Fruit fly (Drosophila melanogaster) whole organism, embryonic: Measurements from ENCODE around the gene Sym.

Experiments
- Abd-B ChIP-seq: fragments of 200-800 bp; sonication (Bioruptor generic); optimal IDR thresholded peaks from 2 replicates; lab custom pipeline; 2018; ENCODE audit warnings: missing biosample characterization, mild to moderate bottlenecking, missing genetic modification characterization, moderate library complexity
- Ada2b ChIP-seq: fragments of 200-800 bp; sonication (Bioruptor generic); IDR thresholded peaks from 2 replicates; pipeline ENCODE4 v1.3.6; 2022; ENCODE audit warnings: missing biosample characterization, missing genetic modification characterization
- Awh ChIP-seq: fragments of 200-800 bp; sonication (Bioruptor generic); IDR thresholded peaks from 2 replicates; pipeline ENCODE4, ENCODE4 v1.3.6; 2022; ENCODE audit warnings: missing biosample characterization, missing genetic modification characterization
- BEAF-32 ChIP-seq: fragments of 200-800 bp; sonication (Bioruptor generic); optimal IDR thresholded peaks from 3 replicates; lab custom pipeline; 2017; ENCODE audit warnings: missing biosample characterization, missing genetic modification characterization, mild to moderate bottlenecking, moderate library complexity, missing genetic modification reagents
- CG10462 ChIP-seq: fragments of 200-800 bp; sonication (Bioruptor generic); optimal IDR thresholded peaks from 2 replicates; lab custom pipeline; 2016; ENCODE audit warnings: missing biosample characterization, missing genetic modification characterization
- CG14014 ChIP-seq: fragments of 200-800 bp; sonication (Bioruptor generic); IDR thresholded peaks from 2 replicates; pipeline ENCODE4 v1.3.6; 2022; ENCODE audit warnings: missing biosample characterization, missing genetic modification characterization
- CG15269 ChIP-seq: fragments of 200-800 bp; sonication (Bioruptor generic); optimal IDR thresholded peaks from 2 replicates; lab custom pipeline; 2018; ENCODE audit warnings: missing biosample characterization, mild to moderate bottlenecking, missing genetic modification characterization, moderate library complexity
- CG15696 ChIP-seq: fragments of 200-800 bp; sonication (Bioruptor generic); optimal IDR thresholded peaks from 2 replicates; lab custom pipeline; 2019; ENCODE audit warnings: missing biosample characterization, mild to moderate bottlenecking, missing genetic modification characterization, moderate library complexity
- CG2712 ChIP-seq: fragments of 200-800 bp; optimal IDR thresholded peaks from 3 replicates; lab custom pipeline; 2019; ENCODE audit warnings: missing biosample characterization, mild to moderate bottlenecking, missing genetic modification characterization, moderate library complexity
- CG3065 ChIP-seq: fragments of 200-800 bp; sonication (Bioruptor generic); optimal IDR thresholded peaks from 2 replicates; lab custom pipeline; 2016; ENCODE audit warnings: missing biosample characterization, missing genetic modification characterization
- CG32532 ChIP-seq: fragments of 200-800 bp; sonication (Bioruptor generic); IDR thresholded peaks from 2 replicates; pipeline ENCODE4 v1.3.6; 2022; ENCODE audit warnings: missing biosample characterization, missing genetic modification characterization
- CG32772 ChIP-seq: fragments of 200-800 bp; sonication (Bioruptor generic); IDR thresholded peaks from 2 replicates; pipeline ENCODE4 v1.3.6; 2022; ENCODE audit warnings: missing biosample characterization, missing genetic modification characterization
- CG34224 ChIP-seq: fragments of 200-800 bp; sonication (Bioruptor generic); IDR thresholded peaks from 3 replicates; pipeline ENCODE4 v1.3.6; 2022; ENCODE audit warnings: missing biosample characterization, missing genetic modification characterization; ENCODE audit not compliant: partially characterized antibody
- CG4328 ChIP-seq: fragments of 200-800 bp; sonication (Bioruptor generic); optimal IDR thresholded peaks from 3 replicates; lab custom pipeline; 2017; ENCODE audit warnings: missing biosample characterization, missing genetic modification reagents, missing genetic modification characterization
- CG5245 ChIP-seq: fragments of 200-800 bp; sonication (Bioruptor generic); optimal IDR thresholded peaks from 3 replicates; lab custom pipeline; 2016; ENCODE audit warnings: missing biosample characterization, missing genetic modification characterization
- CG5953 ChIP-seq: fragments of 200-800 bp; sonication (Bioruptor generic); IDR thresholded peaks from 2 replicates; pipeline ENCODE4 v1.3.6; 2022; ENCODE audit warnings: missing biosample characterization, missing genetic modification characterization
- CG6175 ChIP-seq: fragments of 200-800 bp; sonication (Bioruptor generic); IDR thresholded peaks from 3 replicates; pipeline ENCODE4 v1.3.6; 2022; ENCODE audit warnings: missing biosample characterization, missing genetic modification characterization
- CG6272 ChIP-seq: fragments of 200-800 bp; sonication (Bioruptor generic); IDR thresholded peaks from 2 replicates; pipeline ENCODE4 v1.3.6; 2022; ENCODE audit warnings: missing biosample characterization, missing genetic modification characterization
- CG6689 ChIP-seq: fragments of 200-800 bp; sonication (Bioruptor generic); IDR thresholded peaks from 2 replicates; pipeline ENCODE4 v1.3.6; 2022; ENCODE audit warnings: missing biosample characterization, missing genetic modification characterization
- CG8089 ChIP-seq: fragments of 200-800 bp; sonication (Bioruptor generic); optimal IDR thresholded peaks from 3 replicates; lab custom pipeline; 2016; ENCODE audit warnings: missing biosample characterization, missing genetic modification characterization
- CG9876 ChIP-seq: fragments of 200-800 bp; sonication (Bioruptor generic); optimal IDR thresholded peaks from 2 replicates; lab custom pipeline; 2016; ENCODE audit warnings: missing biosample characterization, missing genetic modification characterization
- Dbx ChIP-seq: fragments of 200-800 bp; sonication (Bioruptor generic); IDR thresholded peaks from 3 replicates; pipeline ENCODE4 v1.3.6; 2022; ENCODE audit warnings: missing biosample characterization, missing genetic modification characterization
- Dek ChIP-seq: fragments of 200-800 bp; sonication (Bioruptor generic); optimal IDR thresholded peaks from 3 replicates; lab custom pipeline; 2019; ENCODE audit warnings: missing biosample characterization, mild to moderate bottlenecking, missing genetic modification characterization, moderate library complexity
- Hand ChIP-seq: fragments of 200-800 bp; sonication (Bioruptor generic); optimal IDR thresholded peaks from 2 replicates; lab custom pipeline; 2017; ENCODE audit warnings: mild to moderate bottlenecking, missing biosample characterization, missing genetic modification reagents, missing genetic modification characterization
- Hr39 ChIP-seq: fragments of >200 bp; optimal IDR thresholded peaks from 2 replicates; lab custom pipeline; 2017
- Nf-YA ChIP-seq: fragments of 200-800 bp; sonication (Bioruptor generic); IDR thresholded peaks from 2 replicates; pipeline ENCODE4 v1.3.6; 2022; ENCODE audit warnings: missing biosample characterization, missing genetic modification characterization
- Rx ChIP-seq: fragments of 200-800 bp; sonication (Bioruptor generic); IDR thresholded peaks from 2 replicates; pipeline ENCODE4 v1.3.6; 2022; ENCODE audit warnings: missing biosample characterization, missing genetic modification characterization
- Taf1 ChIP-seq: fragments of 200-800 bp; sonication (Bioruptor generic); IDR thresholded peaks from 2 replicates; pipeline ENCODE4 v1.3.6; 2022; ENCODE audit warnings: missing biosample characterization, missing genetic modification characterization
- Xbp1 ChIP-seq: fragments of 200-800 bp; sonication (Bioruptor generic); optimal IDR thresholded peaks from 3 replicates; lab custom pipeline; 2016; ENCODE audit warnings: missing biosample characterization, mild to moderate bottlenecking, missing genetic modification characterization
- ac ChIP-seq: fragments of 200-800 bp; sonication (Bioruptor generic); optimal IDR thresholded peaks from 3 replicates; lab custom pipeline; 2017; ENCODE audit warnings: missing biosample characterization, mild to moderate bottlenecking, missing genetic modification characterization
- amos ChIP-seq: fragments of 200-800 bp; sonication (Bioruptor generic); IDR thresholded peaks from 2 replicates; pipeline ENCODE4 v1.3.6; 2022; ENCODE audit warnings: missing biosample characterization, missing genetic modification characterization; ENCODE audit not compliant: partially characterized antibody
- bcd ChIP-seq: fragments of 200-800 bp; sonication (Bioruptor generic); optimal IDR thresholded peaks from 2 replicates; lab custom pipeline; 2017; ENCODE audit warnings: missing biosample characterization, mild to moderate bottlenecking, missing genetic modification characterization
- cad ChIP-seq: fragments of >200 bp; optimal IDR thresholded peaks from 2 replicates; lab custom pipeline; 2017; ENCODE audit warnings: missing biosample characterization, missing genetic modification characterization
- chinmo ChIP-seq: fragments of 200-800 bp; sonication (Bioruptor generic); IDR thresholded peaks from 4 replicates; pipeline ENCODE4 v1.3.6; 2022; ENCODE audit warnings: missing biosample characterization, missing genetic modification characterization; ENCODE audit not compliant: partially characterized antibody
- croc ChIP-seq: fragments of 200-800 bp; sonication (Bioruptor generic); conservative IDR thresholded peaks from 3 replicates; pipeline ENCODE4 v1.3.6; 2022; ENCODE audit warnings: missing biosample characterization, missing genetic modification characterization
- da ChIP-seq: fragments of 200-800 bp; sonication (Bioruptor generic); optimal IDR thresholded peaks from 2 replicates; lab custom pipeline; 2016; ENCODE audit warnings: missing biosample characterization, missing genetic modification characterization
- dm ChIP-seq: fragments of 200-800 bp; sonication (Bioruptor generic); optimal IDR thresholded peaks from 3 replicates; lab custom pipeline; 2016; ENCODE audit warnings: missing biosample characterization, missing genetic modification characterization
- dysf ChIP-seq: fragments of 200-800 bp; sonication (Bioruptor generic); IDR thresholded peaks from 3 replicates; pipeline ENCODE4 v1.3.6; 2022; ENCODE audit warnings: missing biosample characterization, missing genetic modification characterization
- gt ChIP-seq: fragments of 200-800 bp; sonication (Bioruptor generic); IDR thresholded peaks from 2 replicates; pipeline ENCODE4 v1.3.6; 2022; ENCODE audit warnings: missing biosample characterization, missing genetic modification characterization
- hkb ChIP-seq, 2 experiments: fragments of 200-800 bp in 1 of 2; fragments of >200 bp in 1 of 2; sonication (Bioruptor generic) in 1 of 2; IDR thresholded peaks in 1 of 2; optimal IDR thresholded peaks in 1 of 2; 2 replicates each; pipeline versions ENCODE4 v1.3.6 to Lab custom; 2017 to 2022; ENCODE audit warnings: missing biosample characterization in 1 of 2, missing genetic modification characterization in 1 of 2
- jumu ChIP-seq: fragments of 200-800 bp; sonication (Bioruptor generic); optimal IDR thresholded peaks from 3 replicates; lab custom pipeline; 2016; ENCODE audit warnings: missing biosample characterization, missing genetic modification characterization
- ken ChIP-seq: fragments of 200-800 bp; sonication (Bioruptor generic); IDR thresholded peaks from 3 replicates; pipeline ENCODE4 v1.3.6; 2022; ENCODE audit warnings: missing biosample characterization, missing genetic modification characterization
- nom ChIP-seq: fragments of 200-800 bp; sonication (Bioruptor generic); optimal IDR thresholded peaks from 2 replicates; lab custom pipeline; 2017; ENCODE audit warnings: missing biosample characterization, missing genetic modification characterization, mild to moderate bottlenecking, moderate library complexity, missing genetic modification reagents
- otp ChIP-seq: fragments of 200-800 bp; sonication (Bioruptor generic); IDR thresholded peaks from 3 replicates; pipeline ENCODE4, ENCODE4 v1.3.6; 2022; ENCODE audit warnings: missing biosample characterization, missing genetic modification characterization
- peb ChIP-seq: fragments of 200-800 bp; sonication (Bioruptor generic); IDR thresholded peaks from 2 replicates; pipeline ENCODE4 v1.3.6; 2022; ENCODE audit warnings: missing biosample characterization, missing genetic modification characterization
- run ChIP-seq: fragments of 200-800 bp; sonication (Bioruptor generic); optimal IDR thresholded peaks from 3 replicates; lab custom pipeline; 2018; ENCODE audit warnings: missing biosample characterization, mild to moderate bottlenecking, missing genetic modification characterization
- sc ChIP-seq, 3 experiments: fragments of >200 bp in 2 of 3; fragments of 200-800 bp in 1 of 3; sonication (Bioruptor generic) in 1 of 3; optimal IDR thresholded peaks; 2 replicates in 2 of 3; 3 replicates in 1 of 3; lab custom pipeline; 2017; ENCODE audit warnings: mild to moderate bottlenecking in 1 of 3, missing biosample characterization in 1 of 3, missing genetic modification characterization in 1 of 3, missing genetic modification reagents in 1 of 3
- sens-2 ChIP-seq: fragments of 200-800 bp; sonication (Bioruptor generic); IDR thresholded peaks from 2 replicates; pipeline ENCODE4 v1.3.6; 2022; ENCODE audit warnings: missing biosample characterization, missing genetic modification characterization

The Sym gene

dm6 chr3R:5789025-5789953 is 47.0 kb upstream of the Sym start, which contains the start of the genes Hat1 and Rpn5 (continued):
- TF ChIP-seq dysf (GFP tag; lab: Robert Waterston, UW): peak; percentile 72; the same call in 2 of the 3 replicates
- peak; percentile 87 for TF ChIP-seq jumu (GFP tag; lab: Kevin White, UChicago)
- TF ChIP-seq Hr39 (lab: Kevin White, UChicago): no peak
- 0 out of 3 replicates have a peak, but pooled peaks have one; percentile 60 for TF ChIP-seq ken (GFP tag; lab: Robert Waterston, UW)
- TF ChIP-seq CG34224 (GFP tag; lab: Robert Waterston, UW): peak; percentile 76
- peak; percentile 87 for TF ChIP-seq CG8089 (GFP tag; lab: Kevin White, UChicago)
- TF ChIP-seq run (tag; lab: Kevin White, UChicago): no peak
- TF ChIP-seq Nf-YA: no peak
- peak; percentile 82 for TF ChIP-seq CG2712
- peak; percentile 79; the same call in 2 of the 3 replicates for TF ChIP-seq Dbx
- TF ChIP-seq nom (GFP tag; lab: Kevin White, UChicago): peak; percentile 56
- no peak for TF ChIP-seq gt (GFP tag; lab: Robert Waterston, UW)
- TF ChIP-seq CG3065 (GFP tag; lab: Kevin White, UChicago): peak; percentile 51
- peak; percentile 68 for TF ChIP-seq amos (GFP tag; lab: Robert Waterston, UW)
- no peak for TF ChIP-seq peb (GFP tag; lab: Robert Waterston, UW)
- peak; percentile 77 for TF ChIP-seq CG32532
- peak; percentile 59 for TF ChIP-seq CG4328
- TF ChIP-seq Rx: no peak; the same call in 1 of the 2 replicates
- TF ChIP-seq CG9876 (GFP tag; lab: Kevin White, UChicago): peak; percentile 73
- no peak for TF ChIP-seq hkb (optimal IDR thresholded peaks at IDR 0.05; lab: Kevin White, UChicago)
- peak; percentile 56 for TF ChIP-seq hkb (GFP tag; IDR thresholded peaks at IDR 0.05; lab: Robert Waterston, UW)
- TF ChIP-seq CG15696 (tag; lab: Kevin White, UChicago): peak; percentile 62
- TF ChIP-seq sens-2: no peak
- TF ChIP-seq CG10462 (GFP tag; lab: Kevin White, UChicago): peak; percentile 23
- TF ChIP-seq CG15269: peak; percentile 70
- peak; percentile 82 for TF ChIP-seq CG5245 (GFP tag; lab: Kevin White, UChicago)
- peak; percentile 58; the same call in 1 of the 2 replicates for TF ChIP-seq Taf1 (GFP tag; lab: Robert Waterston, UW)
- TF ChIP-seq CG14014: peak; percentile 61; the same call in 1 of the 2 replicates
- TF ChIP-seq CG6175 (GFP tag; lab: Robert Waterston, UW): no peak
- no peak for TF ChIP-seq Awh (GFP tag; lab: Robert Waterston, UW)
- TF ChIP-seq croc: peak; percentile 21; the same call in 1 of the 3 replicates
- peak; percentile 73 for TF ChIP-seq Dek (tag; lab: Kevin White, UChicago)
- peak; percentile 49 for TF ChIP-seq CG6272
- TF ChIP-seq sc (optimal IDR thresholded peaks at IDR 0.05; lab: Kevin White, UChicago): no peak
- TF ChIP-seq sc (GFP tag; optimal IDR thresholded peaks at IDR 0.05; lab: Kevin White, UChicago): peak; percentile 63
- peak; percentile 82 for TF ChIP-seq dm (GFP tag; lab: Kevin White, UChicago)
- TF ChIP-seq CG32772 (GFP tag; lab: Robert Waterston, UW): peak; percentile 60
- TF ChIP-seq chinmo (GFP tag; lab: Robert Waterston, UW): no peak
- peak; percentile 90 for TF ChIP-seq Xbp1
- 0 out of 3 replicates have a peak, but pooled peaks have one; percentile 9 for TF ChIP-seq otp
- peak; percentile 85 for TF ChIP-seq Abd-B (GFP tag; lab: Kevin White, UChicago)
- no peak for TF ChIP-seq cad (GFP tag; lab: Kevin White, UChicago)
- no peak for TF ChIP-seq Hand (GFP tag; lab: Kevin White, UChicago)
- peak; percentile 64 for TF ChIP-seq CG6689 (GFP tag; lab: Robert Waterston, UW)
- no peak for TF ChIP-seq ac (GFP tag; lab: Kevin White, UChicago)
- peak; percentile 56 for TF ChIP-seq Ada2b (GFP tag; lab: Robert Waterston, UW)
- TF ChIP-seq bcd (GFP tag; lab: Kevin White, UChicago): peak; percentile 82
- no peak for TF ChIP-seq CG5953 (GFP tag; lab: Robert Waterston, UW)
- peak; percentile 72 for TF ChIP-seq da (GFP tag; lab: Kevin White, UChicago)
- TF ChIP-seq BEAF-32 (GFP tag; lab: Kevin White, UChicago): peak; percentile 90
